Worm (Caenorhabditis elegans): ENCODE measurements around the gene ZC449.5.
A peak's percentile ranks its signal among the peaks of the same experiment; 100 is the strongest.

DNA sequence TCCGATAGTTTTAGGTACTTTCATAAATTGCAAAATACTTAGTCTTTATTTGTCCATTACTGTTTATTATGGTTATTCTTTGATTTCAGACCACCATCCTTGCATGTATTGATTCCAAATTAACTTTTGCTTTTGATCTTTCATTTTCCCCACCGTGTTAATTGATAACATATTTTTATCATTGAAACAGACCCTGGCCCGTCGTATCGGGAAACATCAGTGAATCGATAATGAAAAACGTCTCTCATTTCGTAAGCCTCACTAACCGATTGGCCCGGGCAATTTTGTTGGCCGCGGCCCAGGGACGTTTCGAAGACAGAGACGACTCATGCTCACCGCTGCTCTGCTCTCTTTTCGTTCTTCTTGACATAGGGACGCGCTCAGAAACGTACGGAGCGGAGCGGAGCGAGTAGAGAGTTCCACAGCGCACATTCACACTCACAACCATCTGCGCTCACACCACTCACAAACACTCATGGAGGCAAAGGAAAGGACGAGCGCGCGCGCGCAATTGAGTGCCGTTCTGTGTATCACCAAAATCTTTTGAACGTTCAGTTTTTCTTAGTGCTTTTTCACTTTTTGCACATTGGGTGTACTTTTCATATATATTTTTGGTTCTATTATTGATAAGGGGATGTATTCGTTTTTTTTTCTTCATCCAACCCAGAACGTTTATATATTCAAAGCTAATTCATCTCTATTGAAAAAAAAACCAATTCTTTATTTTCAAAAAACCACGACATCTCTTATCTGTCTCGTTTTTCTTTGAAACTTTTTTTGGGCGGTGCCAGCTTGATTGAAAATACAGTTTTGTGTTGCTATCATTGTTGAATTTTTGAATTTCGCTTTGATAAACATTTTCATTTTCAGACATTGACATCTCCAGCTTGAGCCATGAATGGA is 26.4 kb upstream of the ZC449.5 start, which contains the start of gene C24H10.2:
- TF ChIP-seq him-1 (tag; optimal IDR thresholded peaks at IDR 0.05) (peak; percentile 3), dao-5 (tag; optimal IDR thresholded peaks at IDR 0.05) (no peak), W03F9.2 (tag; optimal IDR thresholded peaks at IDR 0.05) (no peak)

Measured in whole organism, L4/young adult.